Worm (Caenorhabditis elegans): ENCODE measurements around the gene fln-2.

DNA sequence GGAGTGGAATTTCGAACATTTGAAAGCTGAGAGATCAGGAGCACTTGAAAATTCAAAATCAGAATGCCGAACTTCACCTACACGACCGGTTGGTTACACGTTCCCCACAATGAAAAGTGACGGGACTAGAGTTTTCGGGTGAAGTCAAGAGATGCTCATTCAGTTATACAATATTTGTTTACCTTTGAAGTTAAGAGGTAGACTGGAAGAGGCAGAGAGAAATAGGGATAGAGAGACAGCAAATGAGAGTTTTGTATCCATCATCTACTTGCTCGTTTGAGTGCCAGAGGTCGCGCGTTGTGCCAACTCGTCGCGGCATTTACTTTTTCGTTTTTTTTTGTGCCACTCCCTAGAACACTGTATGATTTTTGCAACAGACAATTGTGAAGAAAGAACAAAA is 13.2 kb downstream of the fln-2 start:
- TF ChIP-seq attf-4 (tag; optimal IDR thresholded peaks at IDR 0.05) (no peak), mep-1 (tag; optimal IDR thresholded peaks at IDR 0.05) (no peak), aly-2 (tag; optimal IDR thresholded peaks at IDR 0.05) (no peak), nhr-77 (tag; optimal IDR thresholded peaks at IDR 0.05) (no peak), R02D3.7 (tag; optimal IDR thresholded peaks at IDR 0.05) (no peak), nhr-237 (tag; optimal IDR thresholded peaks at IDR 0.05) (no peak), unc-130 (GFP tag; optimal IDR thresholded peaks at IDR 0.05) (no peak), spr-1 (tag; optimal IDR thresholded peaks at IDR 0.05) (no peak), F37D6.2 (tag; optimal IDR thresholded peaks at IDR 0.05) (no peak), php-3 (GFP tag; IDR thresholded peaks at IDR 0.05) (no peak)
